Worm (Caenorhabditis elegans) whole organism, L3 larva: ENCODE measurements around the gene K03H1.11.

Experiments
- ceh-16 ChIP-seq: sonication (generic microtip); optimal IDR thresholded peaks from 2 replicates; lab custom pipeline; 2017; ENCODE audit warnings: missing biosample characterization, missing genetic modification characterization
- ceh-9 ChIP-seq: sonication (generic microtip); optimal IDR thresholded peaks from 2 replicates; lab custom pipeline; 2018; ENCODE audit warnings: missing biosample characterization, missing genetic modification characterization
- lsy-12 ChIP-seq: sonication (generic microtip); optimal IDR thresholded peaks from 2 replicates; lab custom pipeline; 2016; ENCODE audit warnings: mild to moderate bottlenecking, missing genetic modification characterization, missing compliant biosample characterization
- mml-1 ChIP-seq: fragments of 150-350 bp; sonication (generic microtip); optimal IDR thresholded peaks from 3 replicates; lab custom pipeline; 2014; ENCODE audit warnings: missing biosample characterization, missing genetic modification characterization
- nhr-12 ChIP-seq: fragments of 150-350 bp; optimal IDR thresholded peaks from 2 replicates; lab custom pipeline; 2014; ENCODE audit warnings: missing biosample characterization, missing genetic modification characterization
- nhr-237 ChIP-seq: fragments of 150-350 bp; optimal IDR thresholded peaks from 2 replicates; lab custom pipeline; 2014; ENCODE audit warnings: missing biosample characterization, missing genetic modification characterization
- nhr-28 ChIP-seq: fragments of 150-350 bp; optimal IDR thresholded peaks from 2 replicates; lab custom pipeline; 2014; ENCODE audit warnings: missing biosample characterization, missing genetic modification characterization
- nhr-77 ChIP-seq: fragments of 150-350 bp; optimal IDR thresholded peaks from 2 replicates; lab custom pipeline; 2014; ENCODE audit warnings: missing biosample characterization, missing genetic modification characterization
- pha-4 ChIP-seq: fragments of 150-350 bp; optimal IDR thresholded peaks from 2 replicates; lab custom pipeline; 2014; ENCODE audit warnings: missing biosample characterization, missing genetic modification reagents, missing genetic modification characterization
- pqm-1 ChIP-seq: fragments of 150-350 bp; optimal IDR thresholded peaks from 2 replicates; lab custom pipeline; 2017; ENCODE audit warnings: missing biosample characterization, missing genetic modification characterization, inconsistent platforms
- unc-62 ChIP-seq: fragments of 150-350 bp; sonication (generic microtip); optimal IDR thresholded peaks from 4 replicates; lab custom pipeline; 2014; ENCODE audit warnings: missing biosample characterization, missing genetic modification reagents, missing genetic modification characterization
- ztf-4 ChIP-seq: fragments of 150-350 bp; optimal IDR thresholded peaks from 2 replicates; lab custom pipeline; 2014; ENCODE audit warnings: missing biosample characterization, missing genetic modification characterization

ce11 chrIII:9951864-9952263 is at the start of gene K03H1.11:
- no peak for TF ChIP-seq ceh-9 (tag; lab: Kevin White, UChicago)
- TF ChIP-seq mml-1 = no peak
- no peak for TF ChIP-seq nhr-12 (tag; lab: Kevin White, UChicago)
- TF ChIP-seq lsy-12 (tag; lab: Kevin White, UChicago) = no peak
- TF ChIP-seq nhr-77 (tag; lab: Kevin White, UChicago) = no peak
- TF ChIP-seq nhr-28 (tag; lab: Kevin White, UChicago) = no peak
- no peak for TF ChIP-seq nhr-237
- no peak for TF ChIP-seq pha-4 (tag; lab: Kevin White, UChicago)
- no peak for TF ChIP-seq pqm-1 (tag; lab: Kevin White, UChicago)
- TF ChIP-seq unc-62 = no peak
- no peak for TF ChIP-seq ztf-4 (tag; lab: Kevin White, UChicago)
- no peak for TF ChIP-seq ceh-16
